Fruit fly (Drosophila melanogaster): ENCODE results near the gene Cmpk.
A peak's percentile ranks its signal among the peaks of the same experiment; 100 is the strongest.

DNA sequence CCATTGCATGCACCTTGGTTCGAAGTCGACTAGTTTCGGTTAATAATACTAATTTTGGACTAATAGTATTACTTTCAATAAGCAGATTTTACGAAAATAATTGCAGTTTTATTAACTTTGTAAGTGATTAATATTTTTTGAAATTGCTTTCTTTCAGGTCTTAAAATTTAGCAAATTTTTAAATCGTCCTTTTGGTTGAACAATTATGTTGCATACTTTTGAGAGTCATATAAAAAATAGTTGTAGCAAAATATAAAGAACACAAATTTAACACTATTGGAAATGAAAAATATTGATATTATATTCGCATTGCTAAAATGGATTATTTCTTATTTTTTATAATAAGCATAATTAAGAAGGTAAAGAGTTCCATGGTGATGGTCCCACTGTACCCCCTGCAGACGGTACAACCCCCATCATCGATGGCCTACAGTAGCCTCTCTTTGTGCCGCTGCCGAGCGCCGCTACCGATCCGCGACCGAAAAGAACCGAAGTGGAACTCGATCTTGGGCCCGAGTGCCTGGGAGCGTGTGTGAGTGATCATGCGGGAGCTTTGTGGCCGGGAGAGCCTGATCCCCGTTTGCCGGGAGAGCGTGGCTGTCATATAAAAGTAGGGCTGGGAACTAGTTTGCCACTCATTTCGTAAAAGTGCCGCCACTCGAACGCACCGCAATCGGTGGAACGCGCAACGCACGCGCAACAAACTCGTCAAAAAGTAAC, 33.9 kb downstream of the Cmpk start:
- peak; percentile 95 for TF ChIP-seq CG3032 (tag; optimal IDR thresholded peaks at IDR 0.05)
- TF ChIP-seq Gug (GFP tag; IDR thresholded peaks at IDR 0.05), result peak; percentile 66
- TF ChIP-seq Eip75B (GFP tag; optimal IDR thresholded peaks at IDR 0.05), result peak; percentile 92
- TF ChIP-seq CG11294 (GFP tag; IDR thresholded peaks at IDR 0.05), result peak; percentile 71; the same call in 1 of the 2 replicates
- peak; percentile 88 for TF ChIP-seq Lpt (GFP tag; optimal IDR thresholded peaks at IDR 0.05)
- peak; percentile 61 to 98 for TF ChIP-seq salr (GFP tag; optimal IDR thresholded peaks at IDR 0.05)
- peak; percentile 87 for TF ChIP-seq CG8119 (GFP tag; IDR thresholded peaks at IDR 0.05)
- peak; percentile 96 for TF ChIP-seq CG10631 (GFP tag; optimal IDR thresholded peaks at IDR 0.05)
- peak; percentile 92 for TF ChIP-seq Hr4 (GFP tag; optimal IDR thresholded peaks at IDR 0.05)

Measured in whole organism, prepupa.